Fruit fly (Drosophila melanogaster) whole organism, embryonic: Measurements from ENCODE around the gene Cpr97Ea.
A peak's percentile ranks its signal among the peaks of the same experiment; 100 is the strongest.

ENCODE experiments used
- ATbp ChIP-seq: fragments of 200-800 bp; sonication (Bioruptor generic); optimal IDR thresholded peaks from 2 replicates; lab custom pipeline; 2017; ENCODE audit warnings: missing biosample characterization, mild to moderate bottlenecking, missing genetic modification characterization, missing genetic modification reagents
- Adf1 ChIP-seq: fragments of 200-800 bp; sonication (Bioruptor generic); IDR thresholded peaks from 2 replicates; pipeline ENCODE4 v1.3.6; 2022; ENCODE audit warnings: missing biosample characterization, missing genetic modification characterization
- B-H2 ChIP-seq: fragments of 200-800 bp; sonication (Bioruptor generic); optimal IDR thresholded peaks from 2 replicates; lab custom pipeline; 2018; ENCODE audit warnings: missing biosample characterization, mild to moderate bottlenecking, missing genetic modification characterization
- CG10147 ChIP-seq: fragments of 200-800 bp; sonication (Bioruptor generic); optimal IDR thresholded peaks from 2 replicates; lab custom pipeline; 2019; ENCODE audit warnings: missing biosample characterization, mild to moderate bottlenecking, missing genetic modification characterization, moderate library complexity
- CG10543 ChIP-seq: fragments of 200-800 bp; sonication (Bioruptor generic); optimal IDR thresholded peaks from 3 replicates; lab custom pipeline; 2017; ENCODE audit warnings: missing biosample characterization, mild to moderate bottlenecking, missing genetic modification characterization, moderate library complexity
- CG10979 ChIP-seq: fragments of 200-800 bp; sonication (Bioruptor generic); optimal IDR thresholded peaks from 2 replicates; lab custom pipeline; 2018; ENCODE audit warnings: missing biosample characterization, mild to moderate bottlenecking, missing genetic modification characterization, moderate library complexity
- CG12219 ChIP-seq: fragments of 200-800 bp; sonication (Bioruptor generic); optimal IDR thresholded peaks from 3 replicates; lab custom pipeline; 2018; ENCODE audit warnings: missing biosample characterization, mild to moderate bottlenecking, missing genetic modification characterization
- CG12236 ChIP-seq: fragments of 200-800 bp; sonication (Bioruptor generic); optimal IDR thresholded peaks from 2 replicates; lab custom pipeline; 2016; ENCODE audit warnings: missing biosample characterization, missing genetic modification characterization
- CG12769 ChIP-seq: fragments of 200-800 bp; sonication (Bioruptor generic); optimal IDR thresholded peaks from 2 replicates; lab custom pipeline; 2019; ENCODE audit warnings: missing biosample characterization, mild to moderate bottlenecking, missing genetic modification characterization, moderate library complexity
- CG13624 ChIP-seq: fragments of 200-800 bp; sonication (Bioruptor generic); optimal IDR thresholded peaks from 2 replicates; lab custom pipeline; 2016; ENCODE audit warnings: missing biosample characterization, missing genetic modification characterization
- CG15269 ChIP-seq: fragments of 200-800 bp; sonication (Bioruptor generic); optimal IDR thresholded peaks from 2 replicates; lab custom pipeline; 2018; ENCODE audit warnings: missing biosample characterization, mild to moderate bottlenecking, missing genetic modification characterization, moderate library complexity
- CG31365 ChIP-seq: fragments of 200-800 bp; sonication (Bioruptor generic); optimal IDR thresholded peaks from 2 replicates; lab custom pipeline; 2018; ENCODE audit warnings: missing biosample characterization, mild to moderate bottlenecking, missing genetic modification characterization
- CG31441 ChIP-seq: fragments of 200-800 bp; sonication (Bioruptor generic); IDR thresholded peaks from 2 replicates; pipeline ENCODE4 v1.3.6; 2022; ENCODE audit warnings: missing biosample characterization, missing genetic modification characterization
- CG3847 ChIP-seq: fragments of 200-800 bp; sonication (Bioruptor generic); IDR thresholded peaks from 2 replicates; pipeline ENCODE4 v1.3.6; 2022; ENCODE audit warnings: missing biosample characterization, missing genetic modification characterization
- CG6175 ChIP-seq: fragments of 200-800 bp; sonication (Bioruptor generic); IDR thresholded peaks from 3 replicates; pipeline ENCODE4 v1.3.6; 2022; ENCODE audit warnings: missing biosample characterization, missing genetic modification characterization
- CG7556 ChIP-seq: fragments of 200-800 bp; sonication (Bioruptor generic); optimal IDR thresholded peaks from 2 replicates; lab custom pipeline; 2017; ENCODE audit warnings: missing biosample characterization, mild to moderate bottlenecking, missing genetic modification characterization
- CG7928 ChIP-seq: fragments of 200-800 bp; sonication (Bioruptor generic); optimal IDR thresholded peaks from 2 replicates; lab custom pipeline; 2017; ENCODE audit warnings: missing biosample characterization, mild to moderate bottlenecking, missing genetic modification characterization
- CG8290 ChIP-seq, 3 experiments: fragments of 200-800 bp; sonication (Bioruptor generic); optimal IDR thresholded peaks; 2 replicates each; lab custom pipeline; 2016 to 2019; ENCODE audit warnings: missing biosample characterization in 3 of 3, missing genetic modification characterization in 3 of 3, mild to moderate bottlenecking in 2 of 3, moderate library complexity in 1 of 3
- CG9876 ChIP-seq: fragments of 200-800 bp; sonication (Bioruptor generic); optimal IDR thresholded peaks from 2 replicates; lab custom pipeline; 2016; ENCODE audit warnings: missing biosample characterization, missing genetic modification characterization
- CTCF ChIP-seq: fragments of 200-800 bp; sonication (Bioruptor generic); optimal IDR thresholded peaks from 2 replicates; lab custom pipeline; 2017; ENCODE audit warnings: missing biosample characterization, mild to moderate bottlenecking, missing genetic modification characterization, moderate library complexity
- Gsc ChIP-seq: fragments of 200-800 bp; sonication (Bioruptor generic); IDR thresholded peaks from 2 replicates; pipeline ENCODE4 v1.3.6; 2022; ENCODE audit warnings: missing biosample characterization, missing genetic modification characterization
- HHEX ChIP-seq: fragments of 200-800 bp; sonication (Bioruptor generic); optimal IDR thresholded peaks from 3 replicates; lab custom pipeline; 2017; ENCODE audit warnings: missing biosample characterization, mild to moderate bottlenecking, missing genetic modification characterization, missing genetic modification reagents
- Hsf ChIP-seq: fragments of 200-800 bp; sonication (Bioruptor generic); optimal IDR thresholded peaks from 3 replicates; lab custom pipeline; 2016; ENCODE audit warnings: missing biosample characterization, missing genetic modification characterization
- Jarid2 ChIP-seq: fragments of 200-800 bp; sonication (Bioruptor generic); optimal IDR thresholded peaks from 3 replicates; lab custom pipeline; 2017; ENCODE audit warnings: mild to moderate bottlenecking, missing biosample characterization, missing genetic modification reagents, missing genetic modification characterization
- Mad ChIP-seq: fragments of 200-800 bp; sonication (Bioruptor generic); optimal IDR thresholded peaks from 2 replicates; lab custom pipeline; 2016; ENCODE audit warnings: missing biosample characterization, missing genetic modification characterization
- Med ChIP-seq: fragments of 200-800 bp; sonication (Bioruptor generic); peaks from one replicate; lab custom pipeline; 2016; ENCODE audit warnings: missing biosample characterization, missing genetic modification characterization, mild to moderate bottlenecking, inconsistent platforms, moderate library complexity
- NC2β ChIP-seq: fragments of 200-800 bp; sonication (Bioruptor generic); optimal IDR thresholded peaks from 2 replicates; lab custom pipeline; 2016; ENCODE audit warnings: missing biosample characterization, missing genetic modification characterization
- NFAT ChIP-seq: fragments of 200-800 bp; sonication (Bioruptor generic); IDR thresholded peaks from 2 replicates; pipeline ENCODE4 v1.3.6; 2022; ENCODE audit warnings: missing biosample characterization, missing genetic modification characterization
- Oli ChIP-seq: fragments of 200-800 bp; sonication (Bioruptor generic); optimal IDR thresholded peaks from 2 replicates; lab custom pipeline; 2018; ENCODE audit warnings: missing biosample characterization, mild to moderate bottlenecking, missing genetic modification characterization, moderate library complexity
- Stat92E ChIP-seq, 3 experiments: fragments of >200 bp in 2 of 3; fragments of 200-800 bp in 1 of 3; sonication (Bioruptor generic) in 1 of 3; optimal IDR thresholded peaks; 2 replicates each; lab custom pipeline; 2017 to 2019; ENCODE audit warnings: missing biosample characterization in 3 of 3, missing genetic modification characterization in 3 of 3, mild to moderate bottlenecking in 1 of 3, moderate library complexity in 1 of 3
- ara ChIP-seq: fragments of 200-800 bp; sonication (Bioruptor generic); IDR thresholded peaks from 2 replicates; pipeline ENCODE4 v1.3.6; 2022; ENCODE audit warnings: missing biosample characterization, missing genetic modification characterization
- chinmo ChIP-seq: fragments of 200-800 bp; sonication (Bioruptor generic); IDR thresholded peaks from 4 replicates; pipeline ENCODE4 v1.3.6; 2022; ENCODE audit warnings: missing biosample characterization, missing genetic modification characterization; ENCODE audit not compliant: partially characterized antibody
- crol ChIP-seq: fragments of 200-800 bp; sonication (Bioruptor generic); IDR thresholded peaks from 2 replicates; pipeline ENCODE4 v1.3.6; 2022; ENCODE audit warnings: missing biosample characterization, missing genetic modification characterization
- dan ChIP-seq: fragments of 200-800 bp; sonication (Bioruptor generic); IDR thresholded peaks from 2 replicates; pipeline ENCODE4 v1.3.6; 2022; ENCODE audit warnings: missing biosample characterization, missing genetic modification characterization
- dm ChIP-seq: fragments of 200-800 bp; sonication (Bioruptor generic); optimal IDR thresholded peaks from 3 replicates; lab custom pipeline; 2016; ENCODE audit warnings: missing biosample characterization, missing genetic modification characterization
- exex ChIP-seq: fragments of 200-800 bp; sonication (Bioruptor generic); optimal IDR thresholded peaks from 4 replicates; lab custom pipeline; 2018; ENCODE audit warnings: missing biosample characterization, mild to moderate bottlenecking, missing genetic modification characterization, moderate library complexity
- ftz-f1 ChIP-seq: fragments of 200-800 bp; sonication (Bioruptor generic); optimal IDR thresholded peaks from 2 replicates; lab custom pipeline; 2016; ENCODE audit warnings: missing biosample characterization, missing genetic modification characterization
- jumu ChIP-seq: fragments of 200-800 bp; sonication (Bioruptor generic); optimal IDR thresholded peaks from 3 replicates; lab custom pipeline; 2016; ENCODE audit warnings: missing biosample characterization, missing genetic modification characterization
- lab ChIP-seq: fragments of 200-800 bp; sonication (Bioruptor generic); optimal IDR thresholded peaks from 3 replicates; lab custom pipeline; 2017; ENCODE audit warnings: missing biosample characterization, missing genetic modification characterization, mild to moderate bottlenecking, moderate library complexity, missing genetic modification reagents
- lilli ChIP-seq: fragments of 200-800 bp; sonication (Bioruptor generic); optimal IDR thresholded peaks from 3 replicates; lab custom pipeline; 2016; ENCODE audit warnings: missing biosample characterization, missing genetic modification characterization
- mirr ChIP-seq: fragments of 200-800 bp; sonication (Bioruptor generic); optimal IDR thresholded peaks from 3 replicates; lab custom pipeline; 2018; ENCODE audit warnings: missing biosample characterization, mild to moderate bottlenecking, missing genetic modification characterization
- otp ChIP-seq: fragments of 200-800 bp; sonication (Bioruptor generic); IDR thresholded peaks from 3 replicates; pipeline ENCODE4, ENCODE4 v1.3.6; 2022; ENCODE audit warnings: missing biosample characterization, missing genetic modification characterization
- phol ChIP-seq: fragments of 200-800 bp; sonication (Bioruptor generic); optimal IDR thresholded peaks from 3 replicates; lab custom pipeline; 2018; ENCODE audit warnings: missing biosample characterization, mild to moderate bottlenecking, missing genetic modification characterization, moderate library complexity
- psq ChIP-seq: fragments of 200-800 bp; sonication (Bioruptor generic); optimal IDR thresholded peaks from 2 replicates; lab custom pipeline; 2017; ENCODE audit warnings: missing biosample characterization, missing genetic modification characterization
- sd ChIP-seq: fragments of 200-800 bp; sonication (Bioruptor generic); optimal IDR thresholded peaks from 3 replicates; lab custom pipeline; 2018; ENCODE audit warnings: missing biosample characterization, mild to moderate bottlenecking, missing genetic modification characterization, moderate library complexity
- unc-4 ChIP-seq: fragments of 200-800 bp; sonication (Bioruptor generic); IDR thresholded peaks from 2 replicates; pipeline ENCODE4 v1.3.6; 2022; ENCODE audit warnings: missing biosample characterization, missing genetic modification characterization; ENCODE audit not compliant: partially characterized antibody
- vvl ChIP-seq: fragments of 200-800 bp; sonication (Bioruptor generic); IDR thresholded peaks from 2 replicates; pipeline ENCODE4 v1.3.6; 2022; ENCODE audit warnings: missing biosample characterization, missing genetic modification characterization

Gene Cpr97Ea

DNA sequence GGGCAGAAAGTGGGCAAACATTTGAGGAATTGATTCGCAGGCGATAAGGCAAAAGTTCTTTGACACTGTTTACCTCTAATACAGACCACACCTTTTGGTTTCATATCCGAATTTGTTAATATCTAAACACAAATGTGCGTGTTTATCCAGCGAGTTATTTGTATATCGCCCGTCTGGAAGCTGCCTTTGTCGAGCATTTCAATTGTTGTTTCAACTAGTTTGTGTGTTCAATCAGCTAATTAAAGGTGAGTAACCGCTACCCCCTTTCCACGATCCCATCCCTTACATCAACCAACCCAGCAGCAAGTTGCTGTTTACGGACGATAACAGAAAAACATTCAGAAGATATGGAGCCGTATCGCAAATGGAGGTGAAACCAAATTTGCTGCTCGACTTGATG, 43.8 kb upstream of the Cpr97Ea start (continued):
- no peak for TF ChIP-seq CG10979
- peak; percentile 51 for TF ChIP-seq CG10147 (GFP tag; lab: Kevin White, UChicago)
- TF ChIP-seq CG3847 (GFP tag; lab: Robert Waterston, UW): no peak
- peak; percentile 11 for TF ChIP-seq CG9876 (GFP tag; lab: Kevin White, UChicago)
- no peak for TF ChIP-seq psq (GFP tag; lab: Kevin White, UChicago)
- TF ChIP-seq exex (tag; lab: Kevin White, UChicago): peak; percentile 40
- no peak for TF ChIP-seq Gsc (GFP tag; lab: Robert Waterston, UW)
- no peak for TF ChIP-seq Oli
- TF ChIP-seq dm (GFP tag; lab: Kevin White, UChicago): no peak
- TF ChIP-seq CG12236 (GFP tag; lab: Kevin White, UChicago): no peak
- TF ChIP-seq jumu (GFP tag; lab: Kevin White, UChicago): no peak
- no peak for TF ChIP-seq Hsf (GFP tag; lab: Kevin White, UChicago)
- no peak for TF ChIP-seq CG6175 (GFP tag; lab: Robert Waterston, UW)
- peak; percentile 63 for TF ChIP-seq ATbp (GFP tag; lab: Kevin White, UChicago)
- TF ChIP-seq vvl (GFP tag; lab: Robert Waterston, UW): peak; percentile 44; the same call in 1 of the 2 replicates
- no peak for TF ChIP-seq ara (GFP tag; lab: Robert Waterston, UW)
- peak; percentile 34 for TF ChIP-seq CG7556 (GFP tag; lab: Kevin White, UChicago)
- TF ChIP-seq NC2β: no peak
- no peak for TF ChIP-seq Stat92E (GFP tag; optimal IDR thresholded peaks at IDR 0.05; lab: Kevin White, UChicago)
- TF ChIP-seq lilli (GFP tag; lab: Kevin White, UChicago): peak; percentile 25
- no peak for TF ChIP-seq Mad (GFP tag; lab: Kevin White, UChicago)
- TF ChIP-seq CG12219: peak; percentile 16
- peak; percentile 15 for TF ChIP-seq Jarid2
- TF ChIP-seq CG31441 (GFP tag; lab: Robert Waterston, UW): no peak
- TF ChIP-seq HHEX (GFP tag; lab: Kevin White, UChicago): peak; percentile 67
- no peak for TF ChIP-seq unc-4 (GFP tag; lab: Robert Waterston, UW)
- TF ChIP-seq, all 482 proteins: peak for 162

DNA sequence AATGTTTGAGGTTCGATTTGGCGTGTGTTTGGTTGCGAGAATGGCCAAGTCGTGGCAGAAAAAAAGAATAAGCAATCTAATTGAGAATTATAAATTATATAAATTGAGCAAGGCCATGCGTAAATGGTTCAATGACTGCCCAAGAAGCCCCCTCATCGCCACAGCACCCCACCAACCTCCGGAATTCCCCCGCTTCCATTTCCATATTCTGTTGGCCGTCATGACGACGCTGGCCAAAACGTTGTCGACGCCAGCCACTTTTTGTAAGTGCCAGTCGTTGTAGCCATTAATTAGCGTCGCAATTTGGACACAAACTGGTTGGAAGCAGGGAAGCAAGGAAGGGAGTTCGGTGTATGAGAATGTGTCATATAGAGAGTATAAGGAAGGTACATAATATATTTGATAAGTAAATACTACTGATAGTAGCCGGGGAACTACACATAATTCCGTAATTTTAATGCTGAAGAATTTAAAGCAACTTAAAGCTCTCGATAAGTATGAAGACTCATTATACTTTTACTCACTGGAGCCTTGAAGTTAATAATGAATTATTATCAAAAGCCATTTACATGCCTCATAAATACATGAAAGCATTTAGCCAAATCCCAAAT, 43.1 kb upstream of the Cpr97Ea start:
- TF ChIP-seq dan (no peak), sd (tag; lab: Kevin White, UChicago) (peak; percentile 81), crol (GFP tag; lab: Robert Waterston, UW) (peak; percentile 77), CG8290 (GFP tag; optimal IDR thresholded peaks at IDR 0.05; lab: Kevin White, UChicago) (no peak), CG8290 (tag; optimal IDR thresholded peaks at IDR 0.05; lab: Kevin White, UChicago) (peak in 1 of 2 experiments; percentile 22), CG13624 (peak; percentile 4), otp (GFP tag; lab: Robert Waterston, UW) (0 out of 3 replicates have a peak, but pooled peaks have one; percentile 17), CG10543 (GFP tag; lab: Kevin White, UChicago) (peak; percentile 37), B-H2 (GFP tag; lab: Kevin White, UChicago) (peak; percentile 4), NFAT (GFP tag; lab: Robert Waterston, UW) (peak; percentile 38; the same call in 1 of the 2 replicates), CTCF (no peak), mirr (GFP tag; lab: Kevin White, UChicago) (peak; percentile 19), vvl (GFP tag; lab: Robert Waterston, UW) (0 out of 2 replicates have a peak, but pooled peaks have one; percentile 11), lab (peak; percentile 11), Adf1 (GFP tag; lab: Robert Waterston, UW) (peak; percentile 36; the same call in 1 of the 2 replicates), chinmo (peak; percentile 60; the same call in 2 of the 4 replicates), CG15269 (tag; lab: Kevin White, UChicago) (peak; percentile 23), ftz-f1 (GFP tag; lab: Kevin White, UChicago) (peak; percentile 63), CG7928 (GFP tag; lab: Kevin White, UChicago) (no peak), phol (tag; lab: Kevin White, UChicago) (no peak), Med (peak; percentile 45), CG12769 (peak; percentile 65), CG31365 (no peak)
